Worm (Caenorhabditis elegans) whole organism, young adult: ENCODE data around the gene F17E9.16.
A peak's percentile ranks its signal among the peaks of the same experiment; 100 is the strongest.

Experiments used
- B0261.1 ChIP-seq: sonication (generic microtip); optimal IDR thresholded peaks from 2 replicates; lab custom pipeline; 2016; ENCODE audit warnings: mild to moderate bottlenecking, missing genetic modification characterization, moderate library complexity, missing compliant biosample characterization
- F22D6.2 ChIP-seq: sonication (generic microtip); optimal IDR thresholded peaks from 2 replicates; lab custom pipeline; 2016; ENCODE audit warnings: mild to moderate bottlenecking, missing genetic modification characterization, missing compliant biosample characterization
- F23B12.7 ChIP-seq: sonication (generic microtip); optimal IDR thresholded peaks from 2 replicates; lab custom pipeline; 2017; ENCODE audit warnings: missing genetic modification characterization, mild to moderate bottlenecking, missing compliant biosample characterization, antibody characterized with exemption, moderate library complexity; ENCODE audit not compliant: insufficient read depth
- F33H1.4 ChIP-seq: fragments of 200-800 bp; sonication (Bioruptor generic); IDR thresholded peaks from 2 replicates; pipeline ENCODE4 v1.3.6; 2022; ENCODE audit warnings: missing genetic modification reagents, missing genetic modification characterization, missing compliant biosample characterization
- F49E8.2 ChIP-seq: sonication (generic microtip); optimal IDR thresholded peaks from 3 replicates; lab custom pipeline; 2017; ENCODE audit warnings: missing genetic modification characterization, mild to moderate bottlenecking, missing compliant biosample characterization, antibody characterized with exemption, moderate library complexity; ENCODE audit not compliant: insufficient read depth
- F52B5.7 ChIP-seq: sonication (generic microtip); optimal IDR thresholded peaks from 2 replicates; lab custom pipeline; 2016; ENCODE audit warnings: mild to moderate bottlenecking, missing genetic modification characterization, missing compliant biosample characterization
- Y53F4B.3 ChIP-seq: fragments of 200-800 bp; sonication (Bioruptor generic); IDR thresholded peaks from 2 replicates; pipeline ENCODE4 v1.3.6; 2022; ENCODE audit warnings: missing genetic modification reagents, missing genetic modification characterization, missing compliant biosample characterization
- Y79H2A.3 ChIP-seq: fragments of 200-800 bp; sonication (Bioruptor generic); conservative IDR thresholded peaks from 2 replicates; pipeline ENCODE4 v1.3.6; 2022; ENCODE audit warnings: missing genetic modification reagents, missing genetic modification characterization, missing compliant biosample characterization
- ama-1 ChIP-seq, 3 experiments: fragments of 150-350 bp in 1 of 3; sonication (generic microtip) in 2 of 3; optimal IDR thresholded peaks; 2 replicates each; lab custom pipeline; 2014 to 2018; ENCODE audit warnings: missing biosample characterization in 2 of 3, missing genetic modification characterization in 2 of 3, missing genetic modification reagents in 2 of 3
- aptf-2 ChIP-seq: fragments of 200-800 bp; sonication (Bioruptor generic); conservative IDR thresholded peaks from 2 replicates; pipeline ENCODE4 v1.3.6; 2022; ENCODE audit warnings: missing genetic modification reagents, missing genetic modification characterization, missing compliant biosample characterization
- attf-5 ChIP-seq: fragments of 200-800 bp; sonication (Bioruptor generic); optimal IDR thresholded peaks from 2 replicates; lab custom pipeline; 2018; ENCODE audit warnings: mild to moderate bottlenecking, missing genetic modification characterization, missing compliant biosample characterization
- ceh-40 ChIP-seq: fragments of 200-800 bp; sonication (Bioruptor generic); IDR thresholded peaks from 2 replicates; pipeline ENCODE4 v1.3.6; 2022; ENCODE audit warnings: missing genetic modification characterization, missing compliant biosample characterization
- dox-1 ChIP-seq: fragments of 200-800 bp; sonication (Bioruptor generic); IDR thresholded peaks from 2 replicates; pipeline ENCODE4 v1.3.6; 2022; ENCODE audit warnings: missing genetic modification reagents, missing genetic modification characterization, missing compliant biosample characterization
- egl-18 ChIP-seq: fragments of 200-800 bp; sonication (Bioruptor generic); IDR thresholded peaks from 2 replicates; pipeline ENCODE4 v1.3.6; 2022; ENCODE audit warnings: missing genetic modification reagents, missing genetic modification characterization, missing compliant biosample characterization
- ekl-4 ChIP-seq: fragments of 200-800 bp; sonication (Bioruptor generic); IDR thresholded peaks from 2 replicates; pipeline ENCODE4 v1.3.6; 2022; ENCODE audit warnings: missing genetic modification reagents, missing genetic modification characterization, missing compliant biosample characterization
- gei-17 ChIP-seq: fragments of 200-800 bp; sonication (Bioruptor generic); optimal IDR thresholded peaks from 2 replicates; lab custom pipeline; 2018; ENCODE audit warnings: mild to moderate bottlenecking, missing genetic modification characterization, missing compliant biosample characterization
- hlh-26 ChIP-seq: fragments of 200-800 bp; sonication (Bioruptor generic); conservative IDR thresholded peaks from 2 replicates; pipeline ENCODE4 v1.3.6; 2022; ENCODE audit warnings: missing genetic modification reagents, missing genetic modification characterization, missing compliant biosample characterization
- hmg-20 ChIP-seq: fragments of 200-800 bp; sonication (Bioruptor generic); IDR thresholded peaks from 2 replicates; pipeline ENCODE4 v1.3.6; 2022; ENCODE audit warnings: missing genetic modification reagents, missing genetic modification characterization, missing compliant biosample characterization
- hrde-1 ChIP-seq: sonication (generic microtip); optimal IDR thresholded peaks from 2 replicates; lab custom pipeline; 2016; ENCODE audit warnings: missing genetic modification characterization, mild to moderate bottlenecking, missing compliant biosample characterization, moderate library complexity, missing genotype, missing genetic modification reagents, borderline replicate concordance
- lag-1 ChIP-seq: fragments of 200-800 bp; sonication (Bioruptor generic); IDR thresholded peaks from 2 replicates; pipeline ENCODE4 v1.3.6; 2022; ENCODE audit warnings: missing genetic modification reagents, missing genetic modification characterization, missing compliant biosample characterization
- lin-35 ChIP-seq, 3 experiments: fragments of 150-350 bp in 2 of 3; sonication (generic microtip) in 1 of 3; optimal IDR thresholded peaks; 2 replicates each; lab custom pipeline; 2014 to 2018; ENCODE audit warnings: missing biosample characterization in 3 of 3, missing genetic modification characterization in 3 of 3, missing genetic modification reagents in 3 of 3
- lsl-1 ChIP-seq: fragments of 200-800 bp; sonication (Bioruptor generic); optimal IDR thresholded peaks from 2 replicates; lab custom pipeline; 2018; ENCODE audit warnings: mild to moderate bottlenecking, missing genetic modification characterization, moderate library complexity, missing compliant biosample characterization
- nfya-1 ChIP-seq: sonication (generic microtip); optimal IDR thresholded peaks from 2 replicates; lab custom pipeline; 2017; ENCODE audit warnings: antibody characterized with exemption, missing compliant biosample characterization, missing genetic modification characterization, borderline replicate concordance; ENCODE audit not compliant: insufficient read depth
- nfya-2 ChIP-seq: fragments of 200-800 bp; sonication (Bioruptor generic); IDR thresholded peaks from 2 replicates; pipeline ENCODE4 v1.3.6; 2022; ENCODE audit warnings: missing genetic modification reagents, missing genetic modification characterization, missing compliant biosample characterization
- nhr-179 ChIP-seq: sonication (generic microtip); optimal IDR thresholded peaks from 2 replicates; lab custom pipeline; 2016; ENCODE audit warnings: mild to moderate bottlenecking, missing genetic modification characterization, missing compliant biosample characterization
- nhr-27 ChIP-seq: fragments of 200-800 bp; sonication (Bioruptor generic); optimal IDR thresholded peaks from 2 replicates; lab custom pipeline; 2018; ENCODE audit warnings: mild to moderate bottlenecking, missing genetic modification characterization, moderate library complexity, missing compliant biosample characterization
- repo-1 ChIP-seq: sonication (generic microtip); optimal IDR thresholded peaks from 2 replicates; lab custom pipeline; 2017; ENCODE audit warnings: mild to moderate bottlenecking, missing genetic modification characterization, missing compliant biosample characterization
- sdz-38 ChIP-seq: sonication (generic microtip); optimal IDR thresholded peaks from 2 replicates; lab custom pipeline; 2016; ENCODE audit warnings: missing genotype, missing genetic modification characterization, missing compliant biosample characterization
- snpc-1.1 ChIP-seq: sonication (generic microtip); optimal IDR thresholded peaks from 2 replicates; lab custom pipeline; 2017; ENCODE audit warnings: missing genetic modification characterization, mild to moderate bottlenecking, missing compliant biosample characterization, antibody characterized with exemption, moderate library complexity, missing genotype, missing genetic modification reagents; ENCODE audit not compliant: insufficient read depth
- snpc-1.3 ChIP-seq: sonication (generic microtip); optimal IDR thresholded peaks from 2 replicates; lab custom pipeline; 2017; ENCODE audit warnings: missing genetic modification characterization, mild to moderate bottlenecking, missing compliant biosample characterization, antibody characterized with exemption, moderate library complexity, missing genotype, missing genetic modification reagents; ENCODE audit not compliant: insufficient read depth

F17E9.16 gene

DNA sequence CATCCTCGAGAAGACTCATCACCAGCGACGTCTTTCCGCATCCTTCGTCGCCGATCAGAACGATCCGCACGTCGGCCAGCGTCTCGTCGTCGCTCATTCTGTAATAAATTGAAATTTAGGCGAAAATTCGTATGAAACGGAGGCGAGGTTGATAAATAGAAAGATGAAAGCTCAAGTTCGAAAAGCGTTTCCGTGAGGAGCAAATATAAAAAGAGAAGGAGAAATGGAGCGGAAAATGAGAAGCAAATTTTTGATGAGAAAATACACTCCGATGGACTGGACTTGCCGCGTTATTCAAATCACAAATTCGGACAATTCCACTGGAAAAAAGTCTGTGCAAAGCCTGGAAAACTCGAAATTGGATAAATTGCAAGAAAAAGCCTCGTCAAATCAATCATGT is 42.0 kb downstream of the F17E9.16 start, which contains the start of gene D2096.11:
Gene D2096.11, minus strand, starts transcription at position 101 of the 400 bp plus-strand sequence.
- TF ChIP-seq aptf-2: no peak
- TF ChIP-seq egl-18 (GFP tag; lab: Robert Waterston, UW): no peak
- TF ChIP-seq dox-1 (GFP tag; lab: Robert Waterston, UW): no peak
- TF ChIP-seq B0261.1: no peak
- no peak for TF ChIP-seq hrde-1
- no peak for TF ChIP-seq gei-17 (GFP tag; lab: Kevin White, UChicago)
- TF ChIP-seq F23B12.7: no peak
- TF ChIP-seq F52B5.7: no peak
- TF ChIP-seq F22D6.2: no peak
- no peak for TF ChIP-seq lag-1 (GFP tag; lab: Robert Waterston, UW)
- no peak for TF ChIP-seq hlh-26 (GFP tag; lab: Robert Waterston, UW)
- no peak for TF ChIP-seq F33H1.4 (GFP tag; lab: Robert Waterston, UW)
- TF ChIP-seq lin-35 (GFP tag; optimal IDR thresholded peaks at IDR 0.05; lab: Kevin White, UChicago): no peak
- no peak for TF ChIP-seq ekl-4 (GFP tag; lab: Robert Waterston, UW)
- TF ChIP-seq snpc-1.1 (tag; lab: Kevin White, UChicago): no peak
- TF ChIP-seq Y53F4B.3 (GFP tag; lab: Robert Waterston, UW): no peak
- TF ChIP-seq repo-1 (tag; lab: Kevin White, UChicago): no peak
- TF ChIP-seq, all 124 proteins: peak for 0

DNA sequence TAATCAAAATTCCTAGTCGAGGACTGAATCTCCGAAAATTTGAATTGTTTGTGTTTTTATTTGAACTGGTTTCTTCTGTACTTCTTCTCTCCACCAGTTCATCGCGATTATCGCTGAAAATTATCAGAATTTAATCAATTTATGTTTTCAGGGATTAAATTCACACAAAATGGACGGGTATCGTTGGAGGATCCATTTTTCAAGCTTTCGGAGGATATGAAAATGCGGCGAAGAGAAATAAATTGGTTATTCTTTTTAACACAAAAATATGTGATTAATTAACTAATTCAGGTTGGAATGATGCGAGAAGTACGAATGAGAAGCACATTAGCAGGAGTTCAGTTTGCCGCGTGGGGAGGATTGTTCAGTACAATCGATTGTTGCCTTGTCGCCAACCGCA is 44.2 kb downstream of the F17E9.16 start, which contains the start of gene timm-17B.2:
Gene timm-17B.2, plus strand, starts transcription at position 301 of the 400 bp plus-strand sequence.
- TF ChIP-seq F49E8.2 (tag; lab: Kevin White, UChicago): no peak
- no peak for TF ChIP-seq nhr-27
- no peak for TF ChIP-seq F52B5.7
- TF ChIP-seq attf-5 (GFP tag; lab: Kevin White, UChicago): no peak
- TF ChIP-seq nfya-1 (tag; lab: Kevin White, UChicago): no peak
- no peak for TF ChIP-seq nfya-2 (GFP tag; lab: Robert Waterston, UW)
- no peak for TF ChIP-seq ama-1 (optimal IDR thresholded peaks at IDR 0.05; lab: Kevin White, UChicago)
- no peak for TF ChIP-seq ama-1 (GFP tag; optimal IDR thresholded peaks at IDR 0.05; lab: Kevin White, UChicago)
- no peak for TF ChIP-seq hmg-20 (GFP tag; lab: Robert Waterston, UW)
- TF ChIP-seq, all 124 proteins: peak for 0

DNA sequence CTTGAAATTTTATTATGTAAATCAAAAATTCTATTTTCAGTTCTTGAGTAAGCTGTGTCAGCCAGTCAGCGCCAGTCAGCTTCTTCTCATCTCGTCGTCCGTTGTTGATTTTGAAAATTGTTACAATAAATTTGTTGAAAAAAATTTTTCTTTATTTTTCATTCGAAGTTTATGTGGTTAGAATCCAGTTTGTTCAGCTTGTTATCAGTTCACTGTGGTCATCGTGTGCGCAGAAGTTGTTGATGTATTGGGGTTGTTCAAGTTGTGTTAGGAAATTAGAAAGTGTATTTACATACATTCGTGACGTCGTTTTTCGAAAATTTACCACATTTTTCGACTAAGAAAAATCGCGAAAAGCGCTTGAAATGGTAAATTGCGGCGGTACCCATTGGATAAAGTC is 45.7 kb downstream of the F17E9.16 start:
- TF ChIP-seq snpc-1.3 (tag; lab: Kevin White, UChicago) (no peak), nhr-179 (tag; lab: Kevin White, UChicago) (no peak), hmg-20 (GFP tag; lab: Robert Waterston, UW) (no peak), hrde-1 (peak; percentile 57), lsl-1 (GFP tag; lab: Kevin White, UChicago) (no peak), sdz-38 (tag; lab: Kevin White, UChicago) (no peak), Y79H2A.3 (0 out of 2 replicates have a peak, but pooled peaks have one; percentile 56), ceh-40 (GFP tag; lab: Robert Waterston, UW) (no peak), gei-17 (GFP tag; lab: Kevin White, UChicago) (no peak)
